Worm (Caenorhabditis elegans) whole organism, late embryonic: Measurements from ENCODE around the gene F11C1.10.

Experiments
- fax-1 ChIP-seq: sonication (generic microtip); optimal IDR thresholded peaks from 2 replicates; lab custom pipeline; 2016; ENCODE audit warnings: missing genotype, missing genetic modification characterization, missing compliant biosample characterization
- fkh-10 ChIP-seq: fragments of 150-350 bp; optimal IDR thresholded peaks from 2 replicates; lab custom pipeline; 2014; ENCODE audit warnings: missing biosample characterization, missing genetic modification reagents, missing genetic modification characterization
- unc-55 ChIP-seq: sonication (generic microtip); optimal IDR thresholded peaks from 2 replicates; lab custom pipeline; 2017; ENCODE audit warnings: missing biosample characterization, missing genetic modification reagents, missing genetic modification characterization

ce11 chrX:12981393-12981792, 4.5 kb downstream of the F11C1.10 start, which contains the start of gene scav-4:
- no peak for TF ChIP-seq fkh-10
- no peak for TF ChIP-seq fax-1
- TF ChIP-seq unc-55 (GFP tag; lab: Kevin White, UChicago) = no peak
